Worm (Caenorhabditis elegans): ENCODE measurements around the gene srx-56.

- no peak for TF ChIP-seq ztf-29 (GFP tag; IDR thresholded peaks at IDR 0.05)
- TF ChIP-seq tab-1 (GFP tag; IDR thresholded peaks at IDR 0.05) = no peak
- no peak for TF ChIP-seq cog-1 (tag; optimal IDR thresholded peaks at IDR 0.05)
Measured at ce11 chrV:7369578-7369977, 4.6 kb upstream of the srx-56 start, which contains the start of gene srj-14.
